Fruit fly (Drosophila melanogaster) Kc167 (cell line): ENCODE results near the gene Gba1b.

Experiments
- Myc ChIP-seq: fragments of >200 bp; optimal IDR thresholded peaks from 2 replicates; lab custom pipeline; 2017; ENCODE audit warnings: missing external identifiers
- Sin3A ChIP-seq: fragments of >200 bp; optimal IDR thresholded peaks from 2 replicates; lab custom pipeline; 2018; ENCODE audit warnings: missing external identifiers
- h ChIP-seq: fragments of >200 bp; optimal IDR thresholded peaks from 3 replicates; lab custom pipeline; 2018; ENCODE audit warnings: missing external identifiers
- insv ChIP-seq: fragments of >200 bp; optimal IDR thresholded peaks from 3 replicates; lab custom pipeline; 2018; ENCODE audit warnings: missing external identifiers
- psq ChIP-seq: fragments of >200 bp; optimal IDR thresholded peaks from 2 replicates; lab custom pipeline; 2017; ENCODE audit warnings: missing external identifiers
- ttk ChIP-seq: sonication (Bioruptor generic); optimal IDR thresholded peaks from 2 replicates; lab custom pipeline; 2017; ENCODE audit warnings: missing external identifiers

DNA sequence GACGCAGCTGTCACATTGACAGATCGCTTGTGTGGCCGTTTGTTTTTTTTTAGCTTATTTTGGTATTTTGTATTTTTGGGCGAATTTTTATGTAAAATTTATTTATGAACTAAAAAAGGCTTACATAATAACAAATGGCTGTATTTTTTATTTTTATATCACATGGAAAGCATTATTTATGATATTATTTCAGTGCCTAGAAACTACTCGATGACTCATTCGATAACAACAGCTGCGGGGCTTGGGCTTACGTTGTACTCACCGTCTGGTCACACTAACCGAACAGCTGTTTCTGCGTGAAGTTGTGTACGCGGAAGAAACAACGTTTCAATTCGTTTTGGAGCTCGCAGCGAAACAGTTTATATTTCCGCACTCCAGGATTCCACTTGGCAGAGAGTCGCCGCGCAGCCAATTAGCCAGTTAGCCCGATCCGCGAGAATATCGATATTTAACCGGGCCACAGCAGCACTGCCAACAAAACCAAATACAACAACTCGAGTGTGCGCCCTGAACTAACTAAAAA lies 28.4 kb downstream of the Gba1b start, which contains the start of the genes Hmgcr and Rpn9:
- no peak for TF ChIP-seq ttk (lab: Kevin White, UChicago)
- TF ChIP-seq h (lab: Kevin White, UChicago): no peak
- TF ChIP-seq psq (lab: Kevin White, UChicago): peak; percentile 83
- no peak for TF ChIP-seq Sin3A (lab: Kevin White, UChicago)
- no peak for TF ChIP-seq Myc
- no peak for TF ChIP-seq insv (lab: Kevin White, UChicago)
